Fruit fly (Drosophila melanogaster): ENCODE data around the gene St2.

DNA sequence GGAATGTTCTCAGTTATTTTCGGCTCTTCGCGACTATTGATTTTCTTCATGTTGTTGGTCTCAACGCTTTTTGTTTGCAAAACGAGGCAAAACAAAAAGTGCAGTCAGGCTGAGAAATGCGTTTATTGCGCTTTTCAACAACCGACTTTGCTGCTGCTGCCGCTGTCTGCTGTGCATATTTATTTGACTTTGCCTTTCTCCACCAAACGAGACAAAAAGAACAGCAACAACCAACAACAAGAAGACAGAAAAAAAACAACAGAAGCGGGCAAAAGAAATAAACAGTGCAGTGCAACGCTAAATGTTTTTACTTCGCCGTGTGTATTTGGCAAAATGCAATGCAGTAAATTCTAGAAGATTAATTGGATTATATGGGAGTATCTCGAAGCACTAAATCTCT lies 29.3 kb upstream of the St2 start:
- TF ChIP-seq Pif1B (GFP tag; optimal IDR thresholded peaks at IDR 0.05): no peak
- no peak for TF ChIP-seq EcR (GFP tag; optimal IDR thresholded peaks at IDR 0.05)
- peak; percentile 42 for TF ChIP-seq CG8301 (tag; optimal IDR thresholded peaks at IDR 0.05)
- peak; percentile 57; the same call in 2 of the 3 replicates for TF ChIP-seq CG4496 (GFP tag; IDR thresholded peaks at IDR 0.05)
- peak; percentile 32 for TF ChIP-seq gl (tag; optimal IDR thresholded peaks at IDR 0.05)
- TF ChIP-seq Ets98B (GFP tag; IDR thresholded peaks at IDR 0.05): peak; percentile 50
- TF ChIP-seq CG34367 (tag; optimal IDR thresholded peaks at IDR 0.05): no peak
- no peak for TF ChIP-seq CG12605 (GFP tag; IDR thresholded peaks at IDR 0.05)
